Worm (Caenorhabditis elegans): Measurements from ENCODE around the gene sra-7.

sra-7 gene

ce11 chrII:9586734-9587209 is 42.3 kb downstream of the sra-7 start, which contains the start of gene ugt-58:
TSS of gene ugt-58 (minus strand) at chrII:9586784.
- peak; percentile 52 for TF ChIP-seq elt-2 (tag; optimal IDR thresholded peaks at IDR 0.05)
- TF ChIP-seq mec-3 (tag; optimal IDR thresholded peaks at IDR 0.05; ENCODE audit: borderline replicate concordance): no peak
- TF ChIP-seq ets-4 (tag; optimal IDR thresholded peaks at IDR 0.05): no peak

ce11 chrII:9589667-9590066 is 45.2 kb downstream of the sra-7 start, which contains the start of gene eral-1:
TSS of gene eral-1 (minus strand) at chrII:9589767.
- TF ChIP-seq sox-2 (GFP tag; IDR thresholded peaks at IDR 0.05): no peak
- TF ChIP-seq hlh-6 (tag; optimal IDR thresholded peaks at IDR 0.05): no peak
- no peak for TF ChIP-seq Y22D7AL.16 (tag; optimal IDR thresholded peaks at IDR 0.05)
- no peak for TF ChIP-seq ceh-34 (tag; optimal IDR thresholded peaks at IDR 0.05)
- no peak for TF ChIP-seq sdc-2 (tag; optimal IDR thresholded peaks at IDR 0.05)
- no peak for TF ChIP-seq unc-42 (tag; optimal IDR thresholded peaks at IDR 0.05)
- no peak for TF ChIP-seq lim-6 (tag; optimal IDR thresholded peaks at IDR 0.05)
- no peak for TF ChIP-seq pag-3 (tag; optimal IDR thresholded peaks at IDR 0.05; ENCODE audit: borderline replicate concordance)
- TF ChIP-seq elt-2 (tag; optimal IDR thresholded peaks at IDR 0.05): no peak
- TF ChIP-seq C38D4.7 (GFP tag; optimal IDR thresholded peaks at IDR 0.05): no peak

ce11 chrII:9591071-9591470 is 46.6 kb downstream of the sra-7 start, which contains the start of the genes E02H1.1 and tag-124:
TSS of gene E02H1.1 (minus strand) at chrII:9591164.
TSS of gene tag-124 (plus strand) at chrII:9591292.
- no peak for TF ChIP-seq ttx-3 (tag; optimal IDR thresholded peaks at IDR 0.05)
- no peak for TF ChIP-seq lin-11 (tag; optimal IDR thresholded peaks at IDR 0.05)
- TF ChIP-seq ceh-2 (tag; optimal IDR thresholded peaks at IDR 0.05): peak; percentile 93
- peak; percentile 52 for TF ChIP-seq F13H6.1 (tag; optimal IDR thresholded peaks at IDR 0.05)
- peak; percentile 60 for TF ChIP-seq hlh-8 (tag; optimal IDR thresholded peaks at IDR 0.05)
- TF ChIP-seq mec-3 (tag; optimal IDR thresholded peaks at IDR 0.05; ENCODE audit: borderline replicate concordance): peak; percentile 30
- no peak for TF ChIP-seq elt-4 (tag; optimal IDR thresholded peaks at IDR 0.05)
- no peak for TF ChIP-seq ceh-24 (tag; optimal IDR thresholded peaks at IDR 0.05)
- no peak for TF ChIP-seq sox-4 (tag; optimal IDR thresholded peaks at IDR 0.05)
- TF ChIP-seq pha-2 (tag; optimal IDR thresholded peaks at IDR 0.05): no peak
- TF ChIP-seq unc-55 (GFP tag; optimal IDR thresholded peaks at IDR 0.05): no peak
- TF ChIP-seq nfya-1 (tag; optimal IDR thresholded peaks at IDR 0.05): peak; percentile 1
- peak; percentile 92 for TF ChIP-seq ceh-31 (tag; optimal IDR thresholded peaks at IDR 0.05)
- TF ChIP-seq hlh-6 (tag; optimal IDR thresholded peaks at IDR 0.05): peak; percentile 74
- TF ChIP-seq fkh-6 (tag; optimal IDR thresholded peaks at IDR 0.05): peak; percentile 45
- TF ChIP-seq tbx-2 (tag; optimal IDR thresholded peaks at IDR 0.05): peak; percentile 71
- TF ChIP-seq che-1 (tag; optimal IDR thresholded peaks at IDR 0.05): no peak
- TF ChIP-seq ahr-1 (tag; optimal IDR thresholded peaks at IDR 0.05): peak; percentile 48
- no peak for TF ChIP-seq dve-1 (tag; optimal IDR thresholded peaks at IDR 0.05)
- TF ChIP-seq pqm-1 (tag; optimal IDR thresholded peaks at IDR 0.05): no peak
- no peak for TF ChIP-seq hlh-30 (tag; optimal IDR thresholded peaks at IDR 0.05; ENCODE audit: insufficient read depth)
- TF ChIP-seq ama-1 (optimal IDR thresholded peaks at IDR 0.05): no peak
- no peak for TF ChIP-seq ceh-14 (tag; optimal IDR thresholded peaks at IDR 0.05)
- no peak for TF ChIP-seq fkh-10 (GFP tag; optimal IDR thresholded peaks at IDR 0.05)
- no peak for TF ChIP-seq C38D4.7 (GFP tag; optimal IDR thresholded peaks at IDR 0.05)
- TF ChIP-seq tbx-7 (tag; optimal IDR thresholded peaks at IDR 0.05): peak; percentile 92
- no peak for TF ChIP-seq ceh-6 (GFP tag; optimal IDR thresholded peaks at IDR 0.05)
- TF ChIP-seq pha-4 (tag; optimal IDR thresholded peaks at IDR 0.05): no peak
- no peak for TF ChIP-seq K02D7.2 (tag; optimal IDR thresholded peaks at IDR 0.05)
- peak; percentile 93 for TF ChIP-seq C08G9.2 (tag; optimal IDR thresholded peaks at IDR 0.05)
- TF ChIP-seq ref-2 (tag; optimal IDR thresholded peaks at IDR 0.05): peak; percentile 81
- TF ChIP-seq sdc-2 (tag; optimal IDR thresholded peaks at IDR 0.05): peak; percentile 32
- peak; percentile 13 for TF ChIP-seq unc-42 (tag; optimal IDR thresholded peaks at IDR 0.05)
- peak; percentile 1 for TF ChIP-seq eyg-1 (tag; optimal IDR thresholded peaks at IDR 0.05)
- no peak for TF ChIP-seq ztf-16 (tag; optimal IDR thresholded peaks at IDR 0.05)
- peak; percentile 89 for TF ChIP-seq ets-4 (tag; optimal IDR thresholded peaks at IDR 0.05)
- no peak for TF ChIP-seq unc-3 (GFP tag; conservative IDR thresholded peaks at IDR 0.05)
- TF ChIP-seq unc-3 (tag; optimal IDR thresholded peaks at IDR 0.05): no peak
- TF ChIP-seq sox-2 (GFP tag; IDR thresholded peaks at IDR 0.05): no peak
- TF ChIP-seq T23F11.4 (GFP tag; optimal IDR thresholded peaks at IDR 0.05): no peak
- no peak for TF ChIP-seq nhr-11 (tag; optimal IDR thresholded peaks at IDR 0.05)
- TF ChIP-seq odd-2 (tag; optimal IDR thresholded peaks at IDR 0.05): no peak
- TF ChIP-seq pros-1 (tag; optimal IDR thresholded peaks at IDR 0.05): no peak
- peak; percentile 56 for TF ChIP-seq elt-2 (tag; optimal IDR thresholded peaks at IDR 0.05)
